Worm (Caenorhabditis elegans) whole organism, early embryonic: Measurements from ENCODE around the gene B0496.2.

Source experiments
- B0310.2 ChIP-seq: sonication (generic microtip); optimal IDR thresholded peaks from 2 replicates; lab custom pipeline; 2016; ENCODE audit warnings: mild to moderate bottlenecking, missing genetic modification characterization, missing compliant biosample characterization
- aly-1 ChIP-seq: sonication (generic microtip); optimal IDR thresholded peaks from 2 replicates; lab custom pipeline; 2016; ENCODE audit warnings: missing genetic modification characterization, missing compliant biosample characterization
- ama-1 ChIP-seq: fragments of 150-350 bp; optimal IDR thresholded peaks from 2 replicates; lab custom pipeline; 2014
- ceh-13 ChIP-seq: fragments of 200-800 bp; sonication (Bioruptor generic); optimal IDR thresholded peaks from 2 replicates; lab custom pipeline; 2018; ENCODE audit warnings: mild to moderate bottlenecking, missing genetic modification characterization, missing compliant biosample characterization
- ceh-36 ChIP-seq: sonication (generic microtip); optimal IDR thresholded peaks from 2 replicates; lab custom pipeline; 2016; ENCODE audit warnings: missing genetic modification characterization, inconsistent platforms, missing compliant biosample characterization
- ets-7 ChIP-seq: sonication (generic microtip); optimal IDR thresholded peaks from 2 replicates; lab custom pipeline; 2016; ENCODE audit warnings: missing genotype, missing genetic modification characterization, missing compliant biosample characterization
- hmbx-1 ChIP-seq: sonication (generic microtip); optimal IDR thresholded peaks from 2 replicates; lab custom pipeline; 2016; ENCODE audit warnings: mild to moderate bottlenecking, missing genetic modification characterization, missing compliant biosample characterization
- hmg-4 ChIP-seq: fragments of 200-800 bp; sonication (Bioruptor generic); optimal IDR thresholded peaks from 2 replicates; lab custom pipeline; 2018; ENCODE audit warnings: mild to moderate bottlenecking, missing genetic modification characterization, missing compliant biosample characterization
- pes-1 ChIP-seq: fragments of 200-800 bp; sonication (Bioruptor generic); IDR thresholded peaks from 2 replicates; pipeline ENCODE4 v1.3.6; 2022; ENCODE audit warnings: missing genetic modification reagents, missing genetic modification characterization, missing compliant biosample characterization
- sea-1 ChIP-seq: fragments of 200-800 bp; sonication (Bioruptor generic); conservative IDR thresholded peaks from 2 replicates; pipeline ENCODE4 v1.3.6; 2022; ENCODE audit warnings: missing genetic modification characterization, missing compliant biosample characterization
- tra-4 ChIP-seq: sonication (generic microtip); optimal IDR thresholded peaks from 2 replicates; lab custom pipeline; 2017; ENCODE audit warnings: missing genetic modification characterization, missing compliant biosample characterization

DNA sequence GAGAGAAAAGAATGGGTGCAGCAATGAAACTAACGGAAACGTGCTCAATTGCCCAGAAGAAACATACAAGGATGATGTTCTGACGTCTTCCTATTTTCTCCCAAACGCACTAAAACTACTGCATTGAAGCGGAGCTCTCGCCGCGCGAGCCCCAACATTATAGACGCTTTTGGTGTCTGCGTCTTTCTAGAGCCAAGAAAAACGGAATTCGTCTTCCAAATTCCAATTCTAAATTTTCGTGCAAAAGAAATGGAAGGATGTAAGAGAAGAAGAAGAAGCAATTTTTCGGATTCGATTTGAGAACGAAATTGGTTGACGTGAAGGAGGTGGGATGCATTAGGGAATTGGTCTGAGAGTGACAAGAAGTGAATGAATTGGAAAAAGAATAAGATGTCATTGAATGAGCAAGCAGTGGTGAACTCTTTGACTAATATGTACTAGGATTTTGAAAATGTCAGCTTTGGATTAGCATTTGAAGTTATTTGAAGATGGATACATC, 6.1 kb downstream of the B0496.2 start:
- TF ChIP-seq aly-1 (tag; lab: Kevin White, UChicago): no peak
- no peak for TF ChIP-seq pes-1 (GFP tag; lab: Robert Waterston, UW)
- TF ChIP-seq ets-7 (tag; lab: Kevin White, UChicago): no peak
- no peak for TF ChIP-seq ama-1 (lab: Kevin White, UChicago)
- no peak for TF ChIP-seq hmg-4 (GFP tag; lab: Kevin White, UChicago)
- no peak for TF ChIP-seq tra-4 (tag; lab: Kevin White, UChicago)
- TF ChIP-seq B0310.2 (tag; lab: Kevin White, UChicago): no peak
- no peak for TF ChIP-seq ceh-36 (tag; lab: Kevin White, UChicago)
- TF ChIP-seq ceh-13 (GFP tag; lab: Kevin White, UChicago): no peak
- TF ChIP-seq sea-1: no peak
- TF ChIP-seq hmbx-1: no peak
